Fruit fly (Drosophila melanogaster): ENCODE data around the gene mld.

mld gene

dm6 chr3R:24613819-24614706 is 28.6 kb downstream of the mld start (continued):
- peak; percentile 47 for TF ChIP-seq CG15336 (GFP tag; IDR thresholded peaks at IDR 0.05)
- peak; percentile 51 for TF ChIP-seq CG11762 (GFP tag; optimal IDR thresholded peaks at IDR 0.05; ENCODE audit: insufficient read depth)
- peak; percentile 37 for TF ChIP-seq CG3919 (GFP tag; optimal IDR thresholded peaks at IDR 0.05)
- TF ChIP-seq CG7368 (GFP tag; optimal IDR thresholded peaks at IDR 0.05), result peak; percentile 45
- TF ChIP-seq CG34406 (GFP tag; optimal IDR thresholded peaks at IDR 0.05), result peak; percentile 57
- peak; percentile 9 for TF ChIP-seq fd59A (GFP tag; optimal IDR thresholded peaks at IDR 0.05)
- peak; percentile 81 for TF ChIP-seq spab (GFP tag; optimal IDR thresholded peaks at IDR 0.05)
- no peak for TF ChIP-seq Blimp-1 (GFP tag; optimal IDR thresholded peaks at IDR 0.05)
- TF ChIP-seq fkh (GFP tag; optimal IDR thresholded peaks at IDR 0.05), result no peak
- peak; percentile 73 for TF ChIP-seq eg (GFP tag; IDR thresholded peaks at IDR 0.05)

- TF ChIP-seq CG6276 (GFP tag; optimal IDR thresholded peaks at IDR 0.05), result no peak
Measured at dm6 chr3R:24614707-24615022, 29.2 kb downstream of the mld start.

- TF ChIP-seq Sox102F (GFP tag; optimal IDR thresholded peaks at IDR 0.05), result no peak
- TF ChIP-seq CG3919 (GFP tag; optimal IDR thresholded peaks at IDR 0.05), result no peak
- TF ChIP-seq Met (GFP tag; optimal IDR thresholded peaks at IDR 0.05), result no peak
- TF ChIP-seq Sox14 (GFP tag; optimal IDR thresholded peaks at IDR 0.05), result no peak
- peak; percentile 5 for TF ChIP-seq Eip78C (GFP tag)
- no peak for TF ChIP-seq Smox (GFP tag; optimal IDR thresholded peaks at IDR 0.05)
Measured at dm6 chr3R:24620569-24620968, 35.1 kb downstream of the mld start.

- TF ChIP-seq CG3032 (tag; optimal IDR thresholded peaks at IDR 0.05) (peak; percentile 18), Ets96B (tag; optimal IDR thresholded peaks at IDR 0.05) (no peak), dac (GFP tag; optimal IDR thresholded peaks at IDR 0.05) (no peak), CG1621 (tag; optimal IDR thresholded peaks at IDR 0.05) (peak; percentile 20), Sox102F (GFP tag; optimal IDR thresholded peaks at IDR 0.05) (no peak), CG7368 (GFP tag; optimal IDR thresholded peaks at IDR 0.05) (no peak), CG8632 (GFP tag; optimal IDR thresholded peaks at IDR 0.05) (no peak), ss (GFP tag; optimal IDR thresholded peaks at IDR 0.05) (peak in 1 of 2 experiments; percentile 37), Sox14 (GFP tag; optimal IDR thresholded peaks at IDR 0.05) (peak; percentile 27), CG16779 (tag; optimal IDR thresholded peaks at IDR 0.05) (no peak), Eip78C (GFP tag) (no peak), Hr38 (GFP tag; optimal IDR thresholded peaks at IDR 0.05) (no peak), vri (GFP tag; optimal IDR thresholded peaks at IDR 0.05) (peak; percentile 30)
Measured at dm6 chr3R:24625517-24625925, 40.1 kb downstream of the mld start, which contains the start of the genes Syx18 and atl. Syx18 (minus strand) TSS chr3R:24625562. atl (plus strand) TSS chr3R:24625671.

- TF ChIP-seq lz (GFP tag; optimal IDR thresholded peaks at IDR 0.05) (peak; percentile 55), CG10631 (GFP tag; optimal IDR thresholded peaks at IDR 0.05) (no peak), dac (GFP tag; optimal IDR thresholded peaks at IDR 0.05) (peak; percentile 38), CG15336 (GFP tag; IDR thresholded peaks at IDR 0.05) (peak; percentile 58), Eip75B (GFP tag; optimal IDR thresholded peaks at IDR 0.05) (peak; percentile 25), salr (GFP tag; optimal IDR thresholded peaks at IDR 0.05) (no peak), ss (GFP tag; optimal IDR thresholded peaks at IDR 0.05) (no peak), spab (GFP tag; optimal IDR thresholded peaks at IDR 0.05) (no peak), CG8319 (GFP tag; optimal IDR thresholded peaks at IDR 0.05) (peak; percentile 3), Ets21C (GFP tag; optimal IDR thresholded peaks at IDR 0.05) (no peak), OdsH (GFP tag; optimal IDR thresholded peaks at IDR 0.05) (no peak), CG6854 (GFP tag; optimal IDR thresholded peaks at IDR 0.05) (no peak), fd59A (GFP tag; optimal IDR thresholded peaks at IDR 0.05) (peak; percentile 10), Met (GFP tag; optimal IDR thresholded peaks at IDR 0.05) (no peak), pdm3 (GFP tag; optimal IDR thresholded peaks at IDR 0.05) (no peak), Sox102F (GFP tag; optimal IDR thresholded peaks at IDR 0.05) (peak; percentile 36), Hr38 (GFP tag; optimal IDR thresholded peaks at IDR 0.05) (no peak), CG8119 (GFP tag; IDR thresholded peaks at IDR 0.05) (0 out of 3 replicates have a peak, but pooled peaks have one; percentile 49), acj6 (GFP tag; optimal IDR thresholded peaks at IDR 0.05) (peak; percentile 17), CG3032 (tag; optimal IDR thresholded peaks at IDR 0.05) (no peak), CG8632 (GFP tag; optimal IDR thresholded peaks at IDR 0.05) (peak; percentile 46), CG11902 (GFP tag; optimal IDR thresholded peaks at IDR 0.05) (no peak), fd85E (GFP tag; optimal IDR thresholded peaks at IDR 0.05) (no peak), CG10669 (GFP tag; optimal IDR thresholded peaks at IDR 0.05) (no peak), CG1621 (tag; optimal IDR thresholded peaks at IDR 0.05) (no peak), svp (GFP tag) (peak; percentile 73)
Measured at dm6 chr3R:24626003-24626486, 40.6 kb downstream of the mld start.

Data from whole organism, prepupa.